Fruit fly (Drosophila melanogaster): Measurements from ENCODE around the gene Rpt3R.

Rpt3R gene

DNA sequence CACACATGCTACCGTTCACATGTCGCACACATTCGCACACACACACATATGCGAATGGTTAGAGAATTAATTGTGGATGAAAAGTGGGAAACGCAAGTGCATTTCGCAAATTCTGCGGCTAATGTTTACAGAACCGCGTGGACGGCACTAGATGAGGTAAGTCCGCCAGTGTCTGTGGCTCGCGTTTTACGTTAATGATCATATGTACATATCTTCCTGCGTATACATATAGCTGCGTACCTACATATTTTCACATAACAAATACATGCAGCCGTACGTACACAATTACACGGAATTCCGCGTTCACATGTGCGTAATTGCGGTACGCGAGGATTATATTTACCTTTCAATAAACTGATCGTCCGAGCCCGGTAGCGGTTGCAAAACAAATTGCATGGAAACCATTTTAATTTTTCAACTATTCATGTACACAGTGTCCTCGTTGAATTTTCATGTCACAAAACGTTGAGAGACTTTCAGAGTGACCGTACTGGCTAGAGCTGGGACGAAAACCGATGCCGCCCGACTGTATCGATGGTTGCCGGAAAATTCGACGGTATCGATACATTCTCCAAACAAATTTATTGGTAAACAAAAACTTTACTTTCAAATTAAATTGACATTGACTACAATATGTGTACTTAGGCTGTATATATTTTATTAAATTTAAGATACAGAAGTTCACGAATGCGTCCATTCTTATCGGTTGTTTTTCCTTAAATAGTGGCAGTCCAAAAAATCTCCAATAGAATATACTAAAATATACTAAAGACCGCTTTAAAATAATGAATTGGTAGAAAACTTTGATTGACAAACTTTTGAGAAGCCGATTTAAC is 31.0 kb downstream of the Rpt3R start, which contains the start of gene hyd (continued):
- TF ChIP-seq CG7839 (tag; optimal IDR thresholded peaks at IDR 0.05) (no peak), Abd-B (GFP tag; optimal IDR thresholded peaks at IDR 0.05) (no peak), peb (GFP tag; IDR thresholded peaks at IDR 0.05) (no peak), Xbp1 (GFP tag; optimal IDR thresholded peaks at IDR 0.05) (peak; percentile 15), CG2116 (GFP tag; optimal IDR thresholded peaks at IDR 0.05) (peak; percentile 80), cato (GFP tag; optimal IDR thresholded peaks at IDR 0.05; ENCODE audit: borderline replicate concordance) (no peak), sna (GFP tag; IDR thresholded peaks at IDR 0.05; ENCODE audit: partially characterized antibody) (peak; percentile 83), toy (GFP tag; IDR thresholded peaks at IDR 0.05) (no peak), ato (GFP tag; IDR thresholded peaks at IDR 0.05; ENCODE audit: partially characterized antibody) (peak; percentile 73), kay (GFP tag; optimal IDR thresholded peaks at IDR 0.05) (no peak), CG12071 (GFP tag; optimal IDR thresholded peaks at IDR 0.05) (no peak), Nf-YA (GFP tag; IDR thresholded peaks at IDR 0.05) (peak; percentile 33; the same call in 1 of the 2 replicates), CG34376 (GFP tag; optimal IDR thresholded peaks at IDR 0.05) (peak; percentile 43), Myb (GFP tag; optimal IDR thresholded peaks at IDR 0.05) (peak; percentile 76), cg (GFP tag; optimal IDR thresholded peaks at IDR 0.05) (peak; percentile 98), pfk (GFP tag; optimal IDR thresholded peaks at IDR 0.05) (no peak), fd3F (GFP tag; optimal IDR thresholded peaks at IDR 0.05) (no peak), gfzf (GFP tag; optimal IDR thresholded peaks at IDR 0.05) (peak; percentile 61), CG4617 (GFP tag; optimal IDR thresholded peaks at IDR 0.05; ENCODE audit: borderline replicate concordance) (peak; percentile 88), tna (GFP tag; IDR thresholded peaks at IDR 0.05; ENCODE audit: partially characterized antibody) (peak; percentile 77), nerfin-1 (tag; optimal IDR thresholded peaks at IDR 0.05) (peak; percentile 89), nerfin-2 (GFP tag; IDR thresholded peaks at IDR 0.05; ENCODE audit: partially characterized antibody) (peak; percentile 61; the same call in 1 of the 2 replicates), Mad (GFP tag; optimal IDR thresholded peaks at IDR 0.05) (no peak), zen2 (GFP tag; IDR thresholded peaks at IDR 0.05; ENCODE audit: partially characterized antibody) (peak; percentile 66), Nf-YB (GFP tag; optimal IDR thresholded peaks at IDR 0.05) (no peak), HmgZ (tag; optimal IDR thresholded peaks at IDR 0.05) (peak; percentile 28), CG15073 (GFP tag; optimal IDR thresholded peaks at IDR 0.05) (no peak), Sry-δ (GFP tag; optimal IDR thresholded peaks at IDR 0.05) (peak; percentile 91), Scr (GFP tag; IDR thresholded peaks at IDR 0.05; ENCODE audit: partially characterized antibody) (peak; percentile 88), CG18764 (GFP tag; optimal IDR thresholded peaks at IDR 0.05) (no peak), CG3726 (GFP tag; IDR thresholded peaks at IDR 0.05) (no peak)

DNA sequence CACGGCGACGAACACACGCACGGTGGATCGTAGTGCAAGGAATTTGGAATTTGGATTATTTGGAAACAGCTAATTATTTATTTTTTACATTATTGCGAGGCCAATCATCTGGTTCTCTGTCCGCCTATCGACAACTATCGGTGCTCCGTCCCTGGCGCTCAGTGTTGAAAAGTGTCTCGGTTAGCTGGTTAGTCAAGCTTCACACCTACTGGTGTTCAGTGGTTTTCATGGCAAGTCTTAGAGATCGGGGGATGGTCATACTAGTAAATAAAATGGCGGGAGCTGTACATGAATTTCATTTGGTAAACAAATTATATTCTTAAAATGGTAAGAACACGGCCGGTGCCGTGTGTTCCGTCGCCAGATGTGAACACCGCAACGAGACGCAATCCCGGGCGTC is 45.4 kb downstream of the Rpt3R start, which contains the start of the genes trbd and dmt:
Gene trbd, minus strand, starts transcription at position 152 of the 400 bp plus-strand sequence.
Gene dmt, plus strand, starts transcription at position 257 of the 400 bp plus-strand sequence.
- TF ChIP-seq onecut (GFP tag; IDR thresholded peaks at IDR 0.05), result peak; percentile 28
- TF ChIP-seq pros (GFP tag; optimal IDR thresholded peaks at IDR 0.05), result no peak
- no peak for TF ChIP-seq jing (GFP tag; optimal IDR thresholded peaks at IDR 0.05)
- TF ChIP-seq al (GFP tag; IDR thresholded peaks at IDR 0.05), result no peak
- no peak for TF ChIP-seq Ravus (GFP tag; IDR thresholded peaks at IDR 0.05)
- TF ChIP-seq gt (GFP tag; IDR thresholded peaks at IDR 0.05), result no peak
- TF ChIP-seq wek (GFP tag; optimal IDR thresholded peaks at IDR 0.05), result no peak
- peak; percentile 99 for TF ChIP-seq phol (tag; optimal IDR thresholded peaks at IDR 0.05)
- TF ChIP-seq zfh1 (GFP tag; IDR thresholded peaks at IDR 0.05), result no peak
- TF ChIP-seq cwo (GFP tag; optimal IDR thresholded peaks at IDR 0.05), result no peak
- no peak for TF ChIP-seq CG30431 (GFP tag; optimal IDR thresholded peaks at IDR 0.05)
- no peak for TF ChIP-seq CG11696 (GFP tag; IDR thresholded peaks at IDR 0.05)
- TF ChIP-seq psq (GFP tag; optimal IDR thresholded peaks at IDR 0.05), result no peak
- TF ChIP-seq CG33557 (GFP tag; optimal IDR thresholded peaks at IDR 0.05), result no peak
- no peak for TF ChIP-seq Hey (tag; optimal IDR thresholded peaks at IDR 0.05)
- no peak for TF ChIP-seq CG9817 (tag; optimal IDR thresholded peaks at IDR 0.05)
- TF ChIP-seq Taf1 (GFP tag; IDR thresholded peaks at IDR 0.05), result no peak
- TF ChIP-seq CG9932 (GFP tag; IDR thresholded peaks at IDR 0.05), result no peak
- no peak for TF ChIP-seq CG10366 (GFP tag; IDR thresholded peaks at IDR 0.05)
